Worm (Caenorhabditis elegans) whole organism, young adult: ENCODE measurements around the gene Y39E4A.1.
A peak's percentile ranks its signal among the peaks of the same experiment; 100 is the strongest.

Experiments used
- F23B12.7 ChIP-seq: sonication (generic microtip); optimal IDR thresholded peaks from 2 replicates; lab custom pipeline; 2017; ENCODE audit warnings: missing genetic modification characterization, mild to moderate bottlenecking, missing compliant biosample characterization, antibody characterized with exemption, moderate library complexity; ENCODE audit not compliant: insufficient read depth
- F33H1.4 ChIP-seq: fragments of 200-800 bp; sonication (Bioruptor generic); IDR thresholded peaks from 2 replicates; pipeline ENCODE4 v1.3.6; 2022; ENCODE audit warnings: missing genetic modification reagents, missing genetic modification characterization, missing compliant biosample characterization
- F49E8.2 ChIP-seq: sonication (generic microtip); optimal IDR thresholded peaks from 3 replicates; lab custom pipeline; 2017; ENCODE audit warnings: missing genetic modification characterization, mild to moderate bottlenecking, missing compliant biosample characterization, antibody characterized with exemption, moderate library complexity; ENCODE audit not compliant: insufficient read depth
- F52B5.7 ChIP-seq: sonication (generic microtip); optimal IDR thresholded peaks from 2 replicates; lab custom pipeline; 2016; ENCODE audit warnings: mild to moderate bottlenecking, missing genetic modification characterization, missing compliant biosample characterization
- F55B11.4 ChIP-seq: sonication (generic microtip); optimal IDR thresholded peaks from 2 replicates; lab custom pipeline; 2016; ENCODE audit warnings: missing compliant biosample characterization, missing genetic modification characterization, borderline replicate concordance; ENCODE audit not compliant: insufficient read depth
- T07F8.4 ChIP-seq: sonication (generic microtip); optimal IDR thresholded peaks from 2 replicates; lab custom pipeline; 2016; ENCODE audit warnings: mild to moderate bottlenecking, missing genetic modification characterization, moderate library complexity, missing compliant biosample characterization
- T26A5.8 ChIP-seq: sonication (generic microtip); optimal IDR thresholded peaks from 2 replicates; lab custom pipeline; 2016; ENCODE audit warnings: missing genetic modification characterization, missing compliant biosample characterization
- Y56A3A.18 ChIP-seq: fragments of 200-800 bp; sonication (Bioruptor generic); IDR thresholded peaks from 2 replicates; pipeline ENCODE4 v1.3.6; 2022; ENCODE audit warnings: missing genetic modification reagents, missing genetic modification characterization, missing compliant biosample characterization
- Y67H2A.10 ChIP-seq: fragments of 200-800 bp; sonication (Bioruptor generic); conservative IDR thresholded peaks from 2 replicates; pipeline ENCODE4 v1.3.6; 2022; ENCODE audit warnings: missing genetic modification reagents, missing genetic modification characterization, missing compliant biosample characterization
- Y79H2A.3 ChIP-seq: fragments of 200-800 bp; sonication (Bioruptor generic); conservative IDR thresholded peaks from 2 replicates; pipeline ENCODE4 v1.3.6; 2022; ENCODE audit warnings: missing genetic modification reagents, missing genetic modification characterization, missing compliant biosample characterization
- aptf-2 ChIP-seq: fragments of 200-800 bp; sonication (Bioruptor generic); conservative IDR thresholded peaks from 2 replicates; pipeline ENCODE4 v1.3.6; 2022; ENCODE audit warnings: missing genetic modification reagents, missing genetic modification characterization, missing compliant biosample characterization
- atf-7 ChIP-seq: sonication (generic microtip); optimal IDR thresholded peaks from 2 replicates; lab custom pipeline; 2017; ENCODE audit warnings: mild to moderate bottlenecking, missing genetic modification characterization, missing compliant biosample characterization
- attf-6 ChIP-seq: fragments of 200-800 bp; sonication (Bioruptor generic); IDR thresholded peaks from 2 replicates; pipeline ENCODE4 v1.3.6; 2022; ENCODE audit warnings: missing genetic modification reagents, missing genetic modification characterization, missing compliant biosample characterization
- ccch-3 ChIP-seq: fragments of 200-800 bp; sonication (Bioruptor generic); optimal IDR thresholded peaks from 2 replicates; lab custom pipeline; 2018; ENCODE audit warnings: mild to moderate bottlenecking, missing genetic modification characterization, missing compliant biosample characterization
- ceh-40 ChIP-seq: fragments of 200-800 bp; sonication (Bioruptor generic); IDR thresholded peaks from 2 replicates; pipeline ENCODE4 v1.3.6; 2022; ENCODE audit warnings: missing genetic modification characterization, missing compliant biosample characterization
- ceh-91 ChIP-seq: fragments of 200-800 bp; sonication (Bioruptor generic); IDR thresholded peaks from 2 replicates; pipeline ENCODE4 v1.3.6; 2022; ENCODE audit warnings: missing genetic modification reagents, missing genetic modification characterization, missing compliant biosample characterization
- die-1 ChIP-seq: sonication (generic microtip); optimal IDR thresholded peaks from 2 replicates; lab custom pipeline; 2016; ENCODE audit warnings: missing genotype, mild to moderate bottlenecking, missing genetic modification characterization, missing compliant biosample characterization
- egl-18 ChIP-seq: fragments of 200-800 bp; sonication (Bioruptor generic); IDR thresholded peaks from 2 replicates; pipeline ENCODE4 v1.3.6; 2022; ENCODE audit warnings: missing genetic modification reagents, missing genetic modification characterization, missing compliant biosample characterization
- egl-44 ChIP-seq: fragments of 200-800 bp; sonication (Bioruptor generic); IDR thresholded peaks from 2 replicates; pipeline ENCODE4 v1.3.6; 2022; ENCODE audit warnings: missing genetic modification reagents, missing genetic modification characterization, missing compliant biosample characterization
- ekl-4 ChIP-seq: fragments of 200-800 bp; sonication (Bioruptor generic); IDR thresholded peaks from 2 replicates; pipeline ENCODE4 v1.3.6; 2022; ENCODE audit warnings: missing genetic modification reagents, missing genetic modification characterization, missing compliant biosample characterization
- ets-4 ChIP-seq: fragments of 200-800 bp; sonication (Bioruptor generic); optimal IDR thresholded peaks from 2 replicates; lab custom pipeline; 2018; ENCODE audit warnings: mild to moderate bottlenecking, missing genetic modification characterization, missing compliant biosample characterization
- fkh-3 ChIP-seq: sonication (generic microtip); optimal IDR thresholded peaks from 2 replicates; lab custom pipeline; 2016; ENCODE audit warnings: mild to moderate bottlenecking, missing genetic modification characterization, missing compliant biosample characterization
- let-607 ChIP-seq, 2 experiments: fragments of 200-800 bp in 1 of 2; sonication (Bioruptor generic) in 1 of 2; sonication (generic microtip) in 1 of 2; optimal IDR thresholded peaks; 2 replicates each; lab custom pipeline; 2016 to 2018; ENCODE audit warnings: mild to moderate bottlenecking in 2 of 2, missing compliant biosample characterization in 2 of 2, missing genetic modification characterization in 2 of 2, moderate library complexity in 2 of 2, missing genotype in 1 of 2
- lin-54 ChIP-seq: fragments of 200-800 bp; sonication (Bioruptor generic); optimal IDR thresholded peaks from 2 replicates; lab custom pipeline; 2018; ENCODE audit warnings: mild to moderate bottlenecking, missing genetic modification characterization, missing compliant biosample characterization
- lsl-1 ChIP-seq: fragments of 200-800 bp; sonication (Bioruptor generic); optimal IDR thresholded peaks from 2 replicates; lab custom pipeline; 2018; ENCODE audit warnings: mild to moderate bottlenecking, missing genetic modification characterization, moderate library complexity, missing compliant biosample characterization
- lsy-27 ChIP-seq: sonication (generic microtip); optimal IDR thresholded peaks from 2 replicates; lab custom pipeline; 2017; ENCODE audit warnings: missing genetic modification characterization, mild to moderate bottlenecking, missing compliant biosample characterization, antibody characterized with exemption, missing genotype, borderline replicate concordance; ENCODE audit not compliant: insufficient read depth
- madf-6 ChIP-seq: fragments of 200-800 bp; sonication (Bioruptor generic); IDR thresholded peaks from 2 replicates; pipeline ENCODE4 v1.3.6; 2022; ENCODE audit warnings: missing genetic modification reagents, missing genetic modification characterization, missing compliant biosample characterization
- mcd-1 ChIP-seq: fragments of 200-800 bp; sonication (Bioruptor generic); IDR thresholded peaks from 2 replicates; pipeline ENCODE4 v1.3.6; 2022; ENCODE audit warnings: missing genetic modification reagents, missing genetic modification characterization, missing compliant biosample characterization
- mes-4 ChIP-seq: sonication (generic microtip); optimal IDR thresholded peaks from 2 replicates; lab custom pipeline; 2016; ENCODE audit warnings: missing genotype, missing genetic modification characterization, missing compliant biosample characterization
- nfyb-1 ChIP-seq: fragments of 200-800 bp; sonication (Bioruptor generic); IDR thresholded peaks from 2 replicates; pipeline ENCODE4 v1.3.6; 2022; ENCODE audit warnings: missing genetic modification reagents, missing genetic modification characterization, missing compliant biosample characterization
- nhr-120 ChIP-seq: fragments of 200-800 bp; sonication (Bioruptor generic); IDR thresholded peaks from 2 replicates; pipeline ENCODE4 v1.3.6; 2022; ENCODE audit warnings: missing genetic modification characterization, missing compliant biosample characterization
- nhr-80 ChIP-seq: sonication (generic microtip); optimal IDR thresholded peaks from 2 replicates; lab custom pipeline; 2016; ENCODE audit warnings: missing genetic modification characterization, missing compliant biosample characterization
- rec-8 ChIP-seq, 2 experiments: sonication (generic microtip); optimal IDR thresholded peaks; 2 replicates each; lab custom pipeline; 2016; ENCODE audit warnings: mild to moderate bottlenecking in 2 of 2, missing genetic modification characterization in 2 of 2, missing genetic modification reagents in 2 of 2, missing genotype in 2 of 2, missing biosample characterization in 1 of 2, missing compliant biosample characterization in 1 of 2, moderate library complexity in 1 of 2
- sea-2 ChIP-seq: fragments of 200-800 bp; sonication (Bioruptor generic); IDR thresholded peaks from 2 replicates; pipeline ENCODE4 v1.3.6; 2022; ENCODE audit warnings: missing genetic modification characterization, missing compliant biosample characterization
- snpc-3.4 ChIP-seq: sonication (generic microtip); optimal IDR thresholded peaks from 2 replicates; lab custom pipeline; 2017; ENCODE audit warnings: missing genetic modification characterization, mild to moderate bottlenecking, missing compliant biosample characterization, antibody characterized with exemption, moderate library complexity, missing genotype, missing genetic modification reagents
- somi-1 ChIP-seq: fragments of 200-800 bp; sonication (Bioruptor generic); optimal IDR thresholded peaks from 2 replicates; lab custom pipeline; 2018; ENCODE audit warnings: mild to moderate bottlenecking, missing genetic modification characterization, missing compliant biosample characterization
- sptf-2 ChIP-seq: fragments of 200-800 bp; sonication (Bioruptor generic); optimal IDR thresholded peaks from 2 replicates; lab custom pipeline; 2018; ENCODE audit warnings: mild to moderate bottlenecking, missing genetic modification characterization, missing compliant biosample characterization
- ztf-26 ChIP-seq: sonication (generic microtip); optimal IDR thresholded peaks from 2 replicates; lab custom pipeline; 2017; ENCODE audit warnings: missing genetic modification characterization, missing compliant biosample characterization
- ztf-3 ChIP-seq: fragments of 200-800 bp; sonication (Bioruptor generic); optimal IDR thresholded peaks from 2 replicates; lab custom pipeline; 2018; ENCODE audit warnings: mild to moderate bottlenecking, missing genetic modification characterization, missing compliant biosample characterization
- ztf-6 ChIP-seq: fragments of 200-800 bp; sonication (Bioruptor generic); IDR thresholded peaks from 2 replicates; pipeline ENCODE4 v1.3.6; 2022; ENCODE audit warnings: missing genetic modification reagents, missing genetic modification characterization, missing compliant biosample characterization

Y39E4A.1 gene

DNA sequence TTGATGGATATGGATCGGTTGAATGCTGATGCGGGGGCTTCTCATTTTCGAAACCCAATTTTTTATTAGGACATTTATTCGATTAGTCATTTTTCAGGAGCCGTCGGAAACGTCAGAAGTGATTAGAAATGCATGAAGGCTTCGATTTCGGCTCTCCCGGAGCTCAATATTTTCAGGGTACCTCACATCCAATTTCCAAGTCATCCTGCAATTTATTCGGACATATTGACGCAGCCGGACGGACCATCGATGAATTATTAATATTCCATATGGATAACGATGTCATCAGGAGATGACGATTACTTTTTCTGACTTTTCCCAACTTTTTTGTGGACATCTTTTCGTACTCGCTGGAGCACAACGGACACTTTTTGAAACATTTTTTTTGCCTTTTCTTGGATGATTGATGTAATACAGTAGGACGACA, 44.6 kb upstream of the Y39E4A.1 start (continued):
- TF ChIP-seq nhr-80 (tag; lab: Kevin White, UChicago), result no peak
- TF ChIP-seq ztf-3 (GFP tag; lab: Kevin White, UChicago), result no peak
- TF ChIP-seq Y79H2A.3, result peak; percentile 73; the same call in 1 of the 2 replicates
- no peak for TF ChIP-seq lsy-27 (tag; lab: Kevin White, UChicago)
- TF ChIP-seq Y67H2A.10, result no peak
- peak; percentile 53 for TF ChIP-seq ztf-26 (tag; lab: Kevin White, UChicago)
- TF ChIP-seq rec-8 (tag; optimal IDR thresholded peaks at IDR 0.05; lab: Kevin White, UChicago), result no peak
- peak; percentile 63 for TF ChIP-seq ekl-4 (GFP tag; lab: Robert Waterston, UW)
- peak; percentile 46 for TF ChIP-seq lin-54 (GFP tag; lab: Kevin White, UChicago)
- no peak for TF ChIP-seq T07F8.4 (tag; lab: Kevin White, UChicago)
- peak; percentile 68 for TF ChIP-seq F52B5.7 (tag; lab: Kevin White, UChicago)
- no peak for TF ChIP-seq ccch-3 (GFP tag; lab: Kevin White, UChicago)
- no peak for TF ChIP-seq mes-4 (tag; lab: Kevin White, UChicago)
- TF ChIP-seq F23B12.7 (tag; lab: Kevin White, UChicago), result no peak
- TF ChIP-seq madf-6, result peak; percentile 66
- TF ChIP-seq nfyb-1 (GFP tag; lab: Robert Waterston, UW), result peak; percentile 87
- no peak for TF ChIP-seq ceh-40 (GFP tag; lab: Robert Waterston, UW)
- TF ChIP-seq sptf-2 (GFP tag; lab: Kevin White, UChicago), result no peak
- 0 out of 2 replicates have a peak, but pooled peaks have one; percentile 51 for TF ChIP-seq egl-18
- TF ChIP-seq F49E8.2 (tag; lab: Kevin White, UChicago), result peak; percentile 83
- TF ChIP-seq attf-6 (GFP tag; lab: Robert Waterston, UW), result peak; percentile 56
- no peak for TF ChIP-seq aptf-2
- TF ChIP-seq ztf-6, result no peak
- 0 out of 2 replicates have a peak, but pooled peaks have one; percentile 9 for TF ChIP-seq ceh-91 (GFP tag; lab: Robert Waterston, UW)
- peak; percentile 73 for TF ChIP-seq atf-7 (tag; lab: Kevin White, UChicago)
- no peak for TF ChIP-seq fkh-3 (tag; lab: Kevin White, UChicago)
- no peak for TF ChIP-seq lsl-1 (GFP tag; lab: Kevin White, UChicago)
- peak; percentile 38 for TF ChIP-seq die-1
- TF ChIP-seq ets-4 (GFP tag; lab: Kevin White, UChicago), result no peak
- no peak for TF ChIP-seq T26A5.8
- no peak for TF ChIP-seq somi-1
- TF ChIP-seq nhr-120 (GFP tag; lab: Robert Waterston, UW), result no peak
- no peak for TF ChIP-seq egl-44
- no peak for TF ChIP-seq snpc-3.4 (tag; lab: Kevin White, UChicago)
- peak; percentile 13 to 45 for TF ChIP-seq let-607 (tag; optimal IDR thresholded peaks at IDR 0.05; lab: Kevin White, UChicago)
- TF ChIP-seq Y56A3A.18, result 0 out of 2 replicates have a peak, but pooled peaks have one; percentile 50
- TF ChIP-seq, all 124 proteins: peak for 46

DNA sequence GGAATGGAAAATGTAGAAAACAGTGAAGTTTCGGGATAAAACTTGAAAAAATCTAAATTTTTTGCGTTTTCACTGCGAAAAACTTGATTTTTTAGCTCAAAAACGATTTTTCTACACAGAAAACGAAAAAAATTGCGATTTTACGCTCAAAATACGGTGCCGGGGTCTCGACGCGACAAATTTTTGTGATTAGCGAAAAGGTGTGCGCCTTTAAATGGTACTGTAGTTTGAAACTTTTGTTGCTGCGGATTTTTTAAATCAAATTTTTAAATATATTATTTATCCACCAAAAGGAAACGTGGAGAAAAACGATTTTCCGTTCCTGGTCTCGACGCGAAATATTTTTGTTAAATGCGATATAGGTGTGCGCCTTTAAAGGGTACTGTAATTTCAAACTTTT, 44.0 kb upstream of the Y39E4A.1 start:
- TF ChIP-seq sea-2 (GFP tag; lab: Robert Waterston, UW) (no peak), F55B11.4 (tag; lab: Kevin White, UChicago) (no peak), F33H1.4 (GFP tag; lab: Robert Waterston, UW) (peak; percentile 53; the same call in 1 of the 2 replicates), madf-6 (peak; percentile 39), mcd-1 (GFP tag; lab: Robert Waterston, UW) (no peak), lsl-1 (GFP tag; lab: Kevin White, UChicago) (peak; percentile 73), ceh-91 (GFP tag; lab: Robert Waterston, UW) (0 out of 2 replicates have a peak, but pooled peaks have one; percentile 15)
